Fruit fly (Drosophila melanogaster) whole organism, prepupa: Measurements from ENCODE around the gene Abd-B.
A peak's percentile ranks its signal among the peaks of the same experiment; 100 is the strongest.

Experiments
- Blimp-1 ChIP-seq: fragments of 200-800 bp; sonication (Bioruptor generic); optimal IDR thresholded peaks from 3 replicates; lab custom pipeline; 2017; ENCODE audit warnings: missing biosample characterization, missing genetic modification characterization, mild to moderate bottlenecking, moderate library complexity, missing genetic modification reagents
- CG11762 ChIP-seq: fragments of 200-800 bp; sonication (Bioruptor generic); optimal IDR thresholded peaks from 3 replicates; lab custom pipeline; 2016; ENCODE audit warnings: missing biosample characterization, missing genetic modification characterization; ENCODE audit not compliant: insufficient read depth
- CG11902 ChIP-seq: fragments of 200-800 bp; sonication (Bioruptor generic); optimal IDR thresholded peaks from 3 replicates; lab custom pipeline; 2016; ENCODE audit warnings: missing biosample characterization, missing genetic modification characterization
- CG1621 ChIP-seq: fragments of 200-800 bp; sonication (Bioruptor generic); optimal IDR thresholded peaks from 3 replicates; lab custom pipeline; 2018; ENCODE audit warnings: missing biosample characterization, mild to moderate bottlenecking, missing genetic modification characterization
- CG16779 ChIP-seq: fragments of 200-800 bp; sonication (Bioruptor generic); optimal IDR thresholded peaks from 3 replicates; lab custom pipeline; 2017; ENCODE audit warnings: missing biosample characterization, mild to moderate bottlenecking, missing genetic modification characterization
- CG3032 ChIP-seq: fragments of 200-800 bp; optimal IDR thresholded peaks from 2 replicates; lab custom pipeline; 2019; ENCODE audit warnings: missing biosample characterization, mild to moderate bottlenecking, missing genetic modification characterization, moderate library complexity
- CG32006 ChIP-seq: fragments of 200-800 bp; sonication (Bioruptor generic); optimal IDR thresholded peaks from 3 replicates; lab custom pipeline; 2017; ENCODE audit warnings: missing biosample characterization, mild to moderate bottlenecking, missing genetic modification characterization
- CG3919 ChIP-seq: fragments of 200-800 bp; sonication (Bioruptor generic); optimal IDR thresholded peaks from 3 replicates; lab custom pipeline; 2016; ENCODE audit warnings: missing biosample characterization, missing genetic modification characterization
- CG4318 ChIP-seq: fragments of 200-800 bp; sonication (Bioruptor generic); optimal IDR thresholded peaks from 3 replicates; lab custom pipeline; 2017; ENCODE audit warnings: missing biosample characterization, mild to moderate bottlenecking, missing genetic modification characterization
- CG6163 ChIP-seq: fragments of 200-800 bp; sonication (Bioruptor generic); IDR thresholded peaks from 3 replicates; pipeline ENCODE4 v1.3.6; 2022; ENCODE audit warnings: missing biosample characterization, missing genetic modification characterization
- CG6792 ChIP-seq: fragments of 200-800 bp; sonication (Bioruptor generic); optimal IDR thresholded peaks from 3 replicates; lab custom pipeline; 2016; ENCODE audit warnings: missing biosample characterization, missing genetic modification characterization
- CG6854 ChIP-seq: fragments of 200-800 bp; sonication (Bioruptor generic); optimal IDR thresholded peaks from 2 replicates; lab custom pipeline; 2017; ENCODE audit warnings: missing biosample characterization, mild to moderate bottlenecking, missing genetic modification characterization
- CG8119 ChIP-seq: fragments of 200-800 bp; sonication (Bioruptor generic); IDR thresholded peaks from 3 replicates; pipeline ENCODE4 v1.3.6; 2022; ENCODE audit warnings: missing biosample characterization, missing genetic modification characterization
- CG9139 ChIP-seq: fragments of 200-800 bp; sonication (Bioruptor generic); optimal IDR thresholded peaks from 3 replicates; lab custom pipeline; 2017; ENCODE audit warnings: missing biosample characterization, mild to moderate bottlenecking, missing genetic modification characterization
- Eip78C ChIP-seq: fragments of 200-800 bp; sonication (Bioruptor generic); peaks from one replicate; lab custom pipeline; 2016; ENCODE audit warnings: missing biosample characterization, missing genetic modification characterization
- Eip93F ChIP-seq: fragments of 200-800 bp; sonication (Bioruptor generic); optimal IDR thresholded peaks from 2 replicates; lab custom pipeline; 2016; ENCODE audit warnings: missing biosample characterization, mild to moderate bottlenecking, missing genetic modification characterization
- Ets21C ChIP-seq: fragments of 200-800 bp; sonication (Bioruptor generic); optimal IDR thresholded peaks from 3 replicates; lab custom pipeline; 2016; ENCODE audit warnings: missing biosample characterization, missing genetic modification characterization
- Ets96B ChIP-seq: fragments of 200-800 bp; optimal IDR thresholded peaks from 2 replicates; lab custom pipeline; 2019; ENCODE audit warnings: missing biosample characterization, mild to moderate bottlenecking, missing genetic modification characterization, moderate library complexity
- Gug ChIP-seq: fragments of 200-800 bp; sonication (Bioruptor generic); IDR thresholded peaks from 2 replicates; pipeline ENCODE4 v1.3.6; 2022; ENCODE audit warnings: missing biosample characterization, missing genetic modification characterization
- Hr4 ChIP-seq: fragments of 200-800 bp; sonication (Bioruptor generic); optimal IDR thresholded peaks from 3 replicates; lab custom pipeline; 2016; ENCODE audit warnings: missing biosample characterization, missing genetic modification characterization
- OdsH ChIP-seq: fragments of 200-800 bp; sonication (Bioruptor generic); optimal IDR thresholded peaks from 3 replicates; lab custom pipeline; 2016; ENCODE audit warnings: missing biosample characterization, missing genetic modification characterization
- Smox ChIP-seq: fragments of 200-800 bp; sonication (Bioruptor generic); optimal IDR thresholded peaks from 3 replicates; lab custom pipeline; 2016; ENCODE audit warnings: missing biosample characterization, missing genetic modification characterization
- Sox102F ChIP-seq: fragments of 200-800 bp; sonication (Bioruptor generic); optimal IDR thresholded peaks from 2 replicates; lab custom pipeline; 2016; ENCODE audit warnings: missing biosample characterization, mild to moderate bottlenecking, missing genetic modification characterization
- Sox15 ChIP-seq: fragments of 200-800 bp; sonication (Bioruptor generic); optimal IDR thresholded peaks from 3 replicates; lab custom pipeline; 2016; ENCODE audit warnings: missing biosample characterization, missing genetic modification characterization
- achi ChIP-seq: fragments of 200-800 bp; sonication (Bioruptor generic); optimal IDR thresholded peaks from 3 replicates; lab custom pipeline; 2016; ENCODE audit warnings: missing biosample characterization, missing genetic modification characterization
- dsx ChIP-seq: fragments of 200-800 bp; optimal IDR thresholded peaks from 3 replicates; lab custom pipeline; 2019; ENCODE audit warnings: missing biosample characterization, mild to moderate bottlenecking, missing genetic modification characterization, moderate library complexity; ENCODE audit not compliant: poor library complexity, severe bottlenecking
- eg ChIP-seq: fragments of 200-800 bp; sonication (Bioruptor generic); IDR thresholded peaks from 3 replicates; pipeline ENCODE4 v1.3.6; 2022; ENCODE audit warnings: missing biosample characterization, missing genetic modification characterization
- esn ChIP-seq: fragments of 200-800 bp; sonication (Bioruptor generic); optimal IDR thresholded peaks from 2 replicates; lab custom pipeline; 2016; ENCODE audit warnings: missing biosample characterization, mild to moderate bottlenecking, missing genetic modification characterization, moderate library complexity
- fd59A ChIP-seq: fragments of 200-800 bp; sonication (Bioruptor generic); optimal IDR thresholded peaks from 2 replicates; lab custom pipeline; 2017; ENCODE audit warnings: missing biosample characterization, mild to moderate bottlenecking, missing genetic modification characterization, missing genetic modification reagents
- fd85E ChIP-seq: fragments of 200-800 bp; sonication (Bioruptor generic); optimal IDR thresholded peaks from 3 replicates; lab custom pipeline; 2016; ENCODE audit warnings: missing biosample characterization, missing genetic modification characterization
- fkh ChIP-seq: fragments of 200-800 bp; sonication (Bioruptor generic); optimal IDR thresholded peaks from 3 replicates; lab custom pipeline; 2017; ENCODE audit warnings: missing biosample characterization, mild to moderate bottlenecking, missing genetic modification characterization, moderate library complexity
- net ChIP-seq: fragments of 200-800 bp; sonication (Bioruptor generic); optimal IDR thresholded peaks from 3 replicates; lab custom pipeline; 2016; ENCODE audit warnings: missing biosample characterization, missing genetic modification characterization
- pdm3 ChIP-seq: fragments of 200-800 bp; sonication (Bioruptor generic); optimal IDR thresholded peaks from 3 replicates; lab custom pipeline; 2016; ENCODE audit warnings: missing biosample characterization, missing genetic modification characterization
- salr ChIP-seq, 2 experiments: fragments of 200-800 bp; sonication (Bioruptor generic); optimal IDR thresholded peaks; 3 replicates each; lab custom pipeline; 2016 to 2018; ENCODE audit warnings: missing biosample characterization in 2 of 2, missing genetic modification characterization in 2 of 2, mild to moderate bottlenecking in 1 of 2
- spab ChIP-seq: fragments of 200-800 bp; sonication (Bioruptor generic); optimal IDR thresholded peaks from 2 replicates; lab custom pipeline; 2017; ENCODE audit warnings: missing biosample characterization, mild to moderate bottlenecking, missing genetic modification characterization, missing genetic modification reagents
- ss ChIP-seq, 2 experiments: fragments of 200-800 bp; sonication (Bioruptor generic); optimal IDR thresholded peaks; 2 replicates in 1 of 2; 3 replicates in 1 of 2; lab custom pipeline; 2017 to 2018; ENCODE audit warnings: mild to moderate bottlenecking in 2 of 2, missing biosample characterization in 2 of 2, missing genetic modification characterization in 2 of 2, moderate library complexity in 1 of 2
- svp ChIP-seq: fragments of 200-800 bp; sonication (Bioruptor generic); peaks from one replicate; lab custom pipeline; 2016; ENCODE audit warnings: missing biosample characterization, missing genetic modification characterization
- vri ChIP-seq: fragments of 200-800 bp; sonication (Bioruptor generic); optimal IDR thresholded peaks from 3 replicates; lab custom pipeline; 2016; ENCODE audit warnings: missing biosample characterization, mild to moderate bottlenecking, missing genetic modification characterization

Gene Abd-B

dm6 chr3R:17018902-17019527, 47.0 kb upstream of the Abd-B start (continued):
- TF ChIP-seq CG3919 (no peak), CG8119 (no peak), Ets96B (tag; lab: Kevin White, UChicago) (peak; percentile 48), Smox (no peak), CG4318 (no peak), Sox15 (GFP tag; lab: Kevin White, UChicago) (no peak), svp (peak; percentile 97), CG11762 (GFP tag; lab: Kevin White, UChicago) (no peak), Eip78C (GFP tag; lab: Kevin White, UChicago) (peak; percentile 78), Hr4 (peak; percentile 22), Gug (GFP tag; lab: Robert Waterston, UW) (no peak), net (GFP tag; lab: Kevin White, UChicago) (peak; percentile 30), fd85E (GFP tag; lab: Kevin White, UChicago) (no peak), ss (GFP tag; optimal IDR thresholded peaks at IDR 0.05; lab: Kevin White, UChicago) (peak; percentile 55 to 59), Sox102F (GFP tag; lab: Kevin White, UChicago) (no peak), eg (no peak), CG9139 (GFP tag; lab: Kevin White, UChicago) (peak; percentile 56), achi (GFP tag; lab: Kevin White, UChicago) (peak; percentile 31)

dm6 chr3R:17016193-17016592, 44.2 kb upstream of the Abd-B start:
- TF ChIP-seq Hr4 (no peak), CG16779 (tag; lab: Kevin White, UChicago) (no peak), CG6163 (GFP tag; lab: Robert Waterston, UW) (no peak), OdsH (GFP tag; lab: Kevin White, UChicago) (no peak), esn (no peak), CG3032 (tag; lab: Kevin White, UChicago) (no peak), CG32006 (GFP tag; lab: Kevin White, UChicago) (no peak), eg (no peak)

- TF ChIP-seq salr (GFP tag; optimal IDR thresholded peaks at IDR 0.05; lab: Kevin White, UChicago) (no peak), Eip93F (GFP tag; lab: Kevin White, UChicago) (no peak), Hr4 (no peak), fd59A (GFP tag; lab: Kevin White, UChicago) (no peak), Gug (GFP tag; lab: Robert Waterston, UW) (no peak), CG11902 (no peak), CG6792 (GFP tag; lab: Kevin White, UChicago) (no peak), Blimp-1 (no peak), dsx (GFP tag; lab: Kevin White, UChicago) (no peak), achi (GFP tag; lab: Kevin White, UChicago) (no peak), vri (GFP tag; lab: Kevin White, UChicago) (no peak), pdm3 (GFP tag; lab: Kevin White, UChicago) (no peak), CG6854 (GFP tag; lab: Kevin White, UChicago) (no peak), spab (GFP tag; lab: Kevin White, UChicago) (no peak), fkh (GFP tag; lab: Kevin White, UChicago) (no peak), CG1621 (tag; lab: Kevin White, UChicago) (no peak), CG16779 (tag; lab: Kevin White, UChicago) (no peak), Ets21C (no peak)
Measured at dm6 chr3R:17014276-17014675, 42.2 kb upstream of the Abd-B start, which contains the start of gene Pxd. Pxd (plus strand) TSS chr3R:17014576.
